Worm (Caenorhabditis elegans): ENCODE data around the gene C08E8.9.

- TF ChIP-seq zfp-2 (tag; optimal IDR thresholded peaks at IDR 0.05) (no peak), lin-39 (tag; optimal IDR thresholded peaks at IDR 0.05) (no peak), F44E2.7 (GFP tag; IDR thresholded peaks at IDR 0.05) (no peak), pha-4 (GFP tag; IDR thresholded peaks at IDR 0.05) (no peak), pha-4 (tag; optimal IDR thresholded peaks at IDR 0.05) (no peak), hlh-30 (tag; optimal IDR thresholded peaks at IDR 0.05; ENCODE audit: insufficient read depth) (no peak), dpl-1 (GFP tag; optimal IDR thresholded peaks at IDR 0.05) (no peak), fos-1 (tag; optimal IDR thresholded peaks at IDR 0.05) (no peak), ztf-11 (tag; optimal IDR thresholded peaks at IDR 0.05) (no peak)
These were observed 29.5 kb downstream of the C08E8.9 start, which contains the start of gene Y51A2B.6 for ce11 chrV:18394203-18394602.
